Fruit fly (Drosophila melanogaster) Kc167 (cell line): ENCODE data around the gene CG8202.

ENCODE experiments used
- Sin3A ChIP-seq: fragments of >200 bp; optimal IDR thresholded peaks from 2 replicates; lab custom pipeline; 2018; ENCODE audit warnings: missing external identifiers
- insv ChIP-seq: fragments of >200 bp; optimal IDR thresholded peaks from 3 replicates; lab custom pipeline; 2018; ENCODE audit warnings: missing external identifiers
- psq ChIP-seq: fragments of >200 bp; optimal IDR thresholded peaks from 2 replicates; lab custom pipeline; 2017; ENCODE audit warnings: missing external identifiers
- ttk ChIP-seq: sonication (Bioruptor generic); optimal IDR thresholded peaks from 2 replicates; lab custom pipeline; 2017; ENCODE audit warnings: missing external identifiers

dm6 chr3R:8747871-8748775 is 16.2 kb downstream of the CG8202 start:
- TF ChIP-seq ttk (lab: Kevin White, UChicago) (no peak), Sin3A (lab: Kevin White, UChicago) (no peak), insv (no peak), psq (lab: Kevin White, UChicago) (no peak)
